Worm (Caenorhabditis elegans) whole organism, L4/young adult: Measurements from ENCODE around the gene C50A2.3.

ENCODE experiments used
- W03F9.2 ChIP-seq: fragments of 150-350 bp; optimal IDR thresholded peaks from 2 replicates; lab custom pipeline; 2014; ENCODE audit warnings: missing biosample characterization, missing genetic modification characterization
- dao-5 ChIP-seq: sonication (generic microtip); optimal IDR thresholded peaks from 2 replicates; lab custom pipeline; 2016; ENCODE audit warnings: missing genotype, missing genetic modification characterization, moderate library complexity, missing compliant biosample characterization
- him-1 ChIP-seq: sonication (generic microtip); optimal IDR thresholded peaks from 2 replicates; lab custom pipeline; 2016; ENCODE audit warnings: missing genotype, missing genetic modification reagents, missing genetic modification characterization, missing compliant biosample characterization

- TF ChIP-seq him-1 (tag; lab: Kevin White, UChicago) (no peak), dao-5 (tag; lab: Kevin White, UChicago) (no peak), W03F9.2 (no peak)
These were observed 49.8 kb downstream of the C50A2.3 start for ce11 chrIV:1108030-1108429.
